Worm (Caenorhabditis elegans): ENCODE measurements around the gene F38H4.3.

DNA sequence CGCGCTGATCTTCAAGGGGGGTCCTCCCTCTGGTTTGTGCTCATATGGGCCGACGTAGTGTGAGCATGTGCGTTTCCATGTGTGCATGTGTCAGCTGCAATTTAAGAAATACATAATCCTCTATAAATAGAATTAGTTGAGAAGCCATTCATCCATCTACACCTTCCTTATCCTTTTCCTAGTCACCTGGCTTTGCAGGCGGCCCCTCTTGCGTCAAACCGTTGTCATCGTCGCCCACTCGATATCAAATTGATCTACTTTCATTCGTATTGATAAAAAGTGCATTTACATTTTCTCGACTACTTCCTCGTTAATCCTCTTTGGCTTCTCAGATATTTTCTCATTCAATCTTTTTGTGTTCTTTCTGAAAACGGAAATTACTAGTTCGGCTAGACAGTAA, 30.2 kb upstream of the F38H4.3 start:
- TF ChIP-seq W03F9.2 (tag; optimal IDR thresholded peaks at IDR 0.05), result no peak
- no peak for TF ChIP-seq dao-5 (tag; optimal IDR thresholded peaks at IDR 0.05)
